Fruit fly (Drosophila melanogaster) whole organism: Measurements from ENCODE around the gene RecQ5.

ENCODE experiments used
- CG8478 ChIP-seq: fragments of >200 bp; optimal IDR thresholded peaks from 2 replicates; lab custom pipeline; 2018; ENCODE audit warnings: inconsistent platforms
- Dll ChIP-seq: fragments of >200 bp; optimal IDR thresholded peaks from 2 replicates; lab custom pipeline; 2017
- EcR ChIP-seq, 2 experiments: fragments of >200 bp; optimal IDR thresholded peaks; 2 replicates each; lab custom pipeline; 2017; ENCODE audit warnings: missing biosample characterization in 2 of 2, missing genetic modification characterization in 2 of 2, missing genetic modification reagents in 2 of 2
- pan ChIP-seq: fragments of >200 bp; optimal IDR thresholded peaks from 2 replicates; lab custom pipeline; 2017
- psq ChIP-seq: fragments of >200 bp; optimal IDR thresholded peaks from 2 replicates; lab custom pipeline; 2017
- usp ChIP-seq: fragments of >200 bp; optimal IDR thresholded peaks from 2 replicates; lab custom pipeline; 2017; ENCODE audit warnings: missing biosample characterization, missing genetic modification characterization, mixed read lengths

DNA sequence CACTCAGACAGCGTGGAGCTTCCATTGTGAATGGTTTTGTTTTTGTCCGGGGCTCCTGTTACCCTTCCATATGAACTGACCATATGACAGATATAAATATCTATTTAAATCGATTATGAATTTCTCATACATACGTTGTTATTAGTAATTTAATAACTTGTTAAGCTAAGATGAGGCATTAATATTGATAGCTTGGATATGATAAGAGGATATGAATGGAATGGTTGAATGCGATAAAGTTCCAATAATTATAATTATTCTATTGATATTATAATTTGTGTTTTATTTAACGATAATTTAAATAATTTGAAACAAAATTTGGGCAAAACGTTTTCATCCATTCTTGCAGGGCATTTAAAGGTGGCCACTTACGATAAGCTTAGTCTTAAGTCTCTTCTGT is 21.4 kb downstream of the RecQ5 start:
- TF ChIP-seq usp = no peak
- no peak for TF ChIP-seq EcR (GFP tag; optimal IDR thresholded peaks at IDR 0.05; lab: Kevin White, UChicago)
- no peak for TF ChIP-seq psq (lab: Kevin White, UChicago)
- TF ChIP-seq CG8478 (lab: Kevin White, UChicago) = no peak
- TF ChIP-seq Dll (lab: Kevin White, UChicago) = no peak
- TF ChIP-seq pan (lab: Kevin White, UChicago) = no peak
